Fruit fly (Drosophila melanogaster) whole organism, embryonic: ENCODE measurements around the gene Mettl2.
A peak's percentile ranks its signal among the peaks of the same experiment; 100 is the strongest.

Experiments
- B-H2 ChIP-seq: fragments of 200-800 bp; sonication (Bioruptor generic); optimal IDR thresholded peaks from 2 replicates; lab custom pipeline; 2018; ENCODE audit warnings: missing biosample characterization, mild to moderate bottlenecking, missing genetic modification characterization
- Blimp-1 ChIP-seq: fragments of 200-800 bp; sonication (Bioruptor generic); optimal IDR thresholded peaks from 3 replicates; lab custom pipeline; 2018; ENCODE audit warnings: missing biosample characterization, missing genetic modification characterization, mild to moderate bottlenecking, moderate library complexity, missing genetic modification reagents
- CG10274 ChIP-seq: fragments of 200-800 bp; sonication (Bioruptor generic); optimal IDR thresholded peaks from 3 replicates; lab custom pipeline; 2017; ENCODE audit warnings: missing biosample characterization, mild to moderate bottlenecking, missing genetic modification characterization
- CG12236 ChIP-seq: fragments of 200-800 bp; sonication (Bioruptor generic); optimal IDR thresholded peaks from 2 replicates; lab custom pipeline; 2016; ENCODE audit warnings: missing biosample characterization, missing genetic modification characterization
- CG15514 ChIP-seq: fragments of 200-800 bp; sonication (Bioruptor generic); optimal IDR thresholded peaks from 3 replicates; lab custom pipeline; 2017; ENCODE audit warnings: missing biosample characterization, missing genetic modification characterization, mild to moderate bottlenecking, moderate library complexity, missing genetic modification reagents
- CG17186 ChIP-seq: fragments of 200-800 bp; sonication (Bioruptor generic); optimal IDR thresholded peaks from 3 replicates; lab custom pipeline; 2017; ENCODE audit warnings: missing biosample characterization, missing genetic modification reagents, missing genetic modification characterization
- CG17612 ChIP-seq: fragments of 200-800 bp; sonication (Bioruptor generic); IDR thresholded peaks from 2 replicates; pipeline ENCODE4 v1.3.6; 2022; ENCODE audit warnings: missing biosample characterization, missing genetic modification characterization
- CG2120 ChIP-seq: fragments of 200-800 bp; sonication (Bioruptor generic); optimal IDR thresholded peaks from 3 replicates; lab custom pipeline; 2016; ENCODE audit warnings: missing biosample characterization, missing genetic modification characterization
- CG3065 ChIP-seq: fragments of 200-800 bp; sonication (Bioruptor generic); optimal IDR thresholded peaks from 2 replicates; lab custom pipeline; 2016; ENCODE audit warnings: missing biosample characterization, missing genetic modification characterization
- CG31365 ChIP-seq: fragments of 200-800 bp; sonication (Bioruptor generic); optimal IDR thresholded peaks from 2 replicates; lab custom pipeline; 2018; ENCODE audit warnings: missing biosample characterization, mild to moderate bottlenecking, missing genetic modification characterization
- CG32532 ChIP-seq: fragments of 200-800 bp; sonication (Bioruptor generic); IDR thresholded peaks from 2 replicates; pipeline ENCODE4 v1.3.6; 2022; ENCODE audit warnings: missing biosample characterization, missing genetic modification characterization
- CG32767 ChIP-seq: fragments of 200-800 bp; sonication (Bioruptor generic); IDR thresholded peaks from 2 replicates; pipeline ENCODE4 v1.3.6; 2022; ENCODE audit warnings: missing biosample characterization, missing genetic modification characterization
- CG33213 ChIP-seq: fragments of 200-800 bp; sonication (Bioruptor generic); optimal IDR thresholded peaks from 3 replicates; lab custom pipeline; 2016; ENCODE audit warnings: missing biosample characterization, missing genetic modification characterization
- CG34422 ChIP-seq: fragments of 200-800 bp; sonication (Bioruptor generic); IDR thresholded peaks from 3 replicates; pipeline ENCODE4 v1.3.6; 2022; ENCODE audit warnings: missing biosample characterization, missing genetic modification characterization
- CG4328 ChIP-seq: fragments of 200-800 bp; sonication (Bioruptor generic); optimal IDR thresholded peaks from 3 replicates; lab custom pipeline; 2017; ENCODE audit warnings: missing biosample characterization, missing genetic modification reagents, missing genetic modification characterization
- CG7745 ChIP-seq: fragments of 200-800 bp; sonication (Bioruptor generic); optimal IDR thresholded peaks from 2 replicates; lab custom pipeline; 2018; ENCODE audit warnings: missing biosample characterization, mild to moderate bottlenecking, missing genetic modification characterization, moderate library complexity
- CG9609 ChIP-seq: fragments of 200-800 bp; sonication (Bioruptor generic); optimal IDR thresholded peaks from 3 replicates; lab custom pipeline; 2016; ENCODE audit warnings: missing biosample characterization, missing genetic modification characterization
- CG9797 ChIP-seq: fragments of 200-800 bp; sonication (Bioruptor generic); optimal IDR thresholded peaks from 3 replicates; lab custom pipeline; 2018; ENCODE audit warnings: missing biosample characterization, mild to moderate bottlenecking, missing genetic modification characterization
- CG9817 ChIP-seq: fragments of 200-800 bp; sonication (Bioruptor generic); optimal IDR thresholded peaks from 2 replicates; lab custom pipeline; 2018; ENCODE audit warnings: missing biosample characterization, mild to moderate bottlenecking, missing genetic modification characterization, moderate library complexity
- CTCF ChIP-seq: fragments of 200-800 bp; sonication (Bioruptor generic); optimal IDR thresholded peaks from 2 replicates; lab custom pipeline; 2017; ENCODE audit warnings: missing biosample characterization, mild to moderate bottlenecking, missing genetic modification characterization, moderate library complexity
- Doc2 ChIP-seq: fragments of 200-800 bp; sonication (Bioruptor generic); IDR thresholded peaks from 2 replicates; pipeline ENCODE4 v1.3.6; 2022; ENCODE audit warnings: missing biosample characterization, missing genetic modification characterization
- Gsc ChIP-seq: fragments of 200-800 bp; sonication (Bioruptor generic); IDR thresholded peaks from 2 replicates; pipeline ENCODE4 v1.3.6; 2022; ENCODE audit warnings: missing biosample characterization, missing genetic modification characterization
- Hmx ChIP-seq: fragments of 200-800 bp; sonication (Bioruptor generic); optimal IDR thresholded peaks from 2 replicates; lab custom pipeline; 2016; ENCODE audit warnings: missing biosample characterization, missing genetic modification characterization
- Max ChIP-seq: fragments of 200-800 bp; sonication (Bioruptor generic); optimal IDR thresholded peaks from 2 replicates; lab custom pipeline; 2016; ENCODE audit warnings: missing biosample characterization, mild to moderate bottlenecking, missing genetic modification characterization
- Myb ChIP-seq: fragments of 200-800 bp; sonication (Bioruptor generic); optimal IDR thresholded peaks from 2 replicates; lab custom pipeline; 2016; ENCODE audit warnings: missing biosample characterization, missing genetic modification characterization
- Spps ChIP-seq: fragments of 200-800 bp; sonication (Bioruptor generic); optimal IDR thresholded peaks from 2 replicates; lab custom pipeline; 2018; ENCODE audit warnings: missing biosample characterization, mild to moderate bottlenecking, missing genetic modification characterization
- Sry-δ ChIP-seq: fragments of 200-800 bp; sonication (Bioruptor generic); optimal IDR thresholded peaks from 2 replicates; lab custom pipeline; 2016; ENCODE audit warnings: missing biosample characterization, missing genetic modification characterization
- TFAM ChIP-seq: fragments of 200-800 bp; sonication (Bioruptor generic); optimal IDR thresholded peaks from 2 replicates; lab custom pipeline; 2017; ENCODE audit warnings: missing biosample characterization, missing genetic modification characterization, inconsistent platforms
- ato ChIP-seq: fragments of 200-800 bp; sonication (Bioruptor generic); IDR thresholded peaks from 2 replicates; pipeline ENCODE4 v1.3.6; 2022; ENCODE audit warnings: missing biosample characterization, missing genetic modification characterization; ENCODE audit not compliant: partially characterized antibody
- bowl ChIP-seq: fragments of 200-800 bp; sonication (Bioruptor generic); IDR thresholded peaks from 2 replicates; pipeline ENCODE4 v1.3.6; 2022; ENCODE audit warnings: missing biosample characterization, missing genetic modification characterization
- btn ChIP-seq: fragments of 200-800 bp; sonication (Bioruptor generic); optimal IDR thresholded peaks from 2 replicates; lab custom pipeline; 2016; ENCODE audit warnings: missing biosample characterization, missing genetic modification characterization
- cg ChIP-seq: fragments of 200-800 bp; sonication (Bioruptor generic); optimal IDR thresholded peaks from 3 replicates; lab custom pipeline; 2019; ENCODE audit warnings: missing biosample characterization, mild to moderate bottlenecking, missing genetic modification characterization, moderate library complexity
- chif ChIP-seq, 2 experiments: fragments of 200-800 bp; sonication (Bioruptor generic); optimal IDR thresholded peaks; 3 replicates each; lab custom pipeline; 2016; ENCODE audit warnings: missing biosample characterization in 2 of 2, missing genetic modification characterization in 2 of 2
- crol ChIP-seq: fragments of 200-800 bp; sonication (Bioruptor generic); IDR thresholded peaks from 2 replicates; pipeline ENCODE4 v1.3.6; 2022; ENCODE audit warnings: missing biosample characterization, missing genetic modification characterization
- fd102C ChIP-seq: fragments of 200-800 bp; sonication (Bioruptor generic); optimal IDR thresholded peaks from 2 replicates; lab custom pipeline; 2018; ENCODE audit warnings: missing biosample characterization, mild to moderate bottlenecking, missing genetic modification characterization, moderate library complexity
- ftz-f1 ChIP-seq: fragments of 200-800 bp; sonication (Bioruptor generic); optimal IDR thresholded peaks from 2 replicates; lab custom pipeline; 2016; ENCODE audit warnings: missing biosample characterization, missing genetic modification characterization
- gce ChIP-seq: fragments of 200-800 bp; sonication (Bioruptor generic); IDR thresholded peaks from 3 replicates; pipeline ENCODE4 v1.3.6; 2022; ENCODE audit warnings: missing biosample characterization, missing genetic modification characterization
- hb ChIP-seq: fragments of 200-800 bp; sonication (Bioruptor generic); IDR thresholded peaks from 3 replicates; pipeline ENCODE4 v1.3.6; 2022; ENCODE audit warnings: missing biosample characterization, missing genetic modification characterization; ENCODE audit not compliant: partially characterized antibody
- hkb ChIP-seq, 2 experiments: fragments of 200-800 bp in 1 of 2; fragments of >200 bp in 1 of 2; sonication (Bioruptor generic) in 1 of 2; IDR thresholded peaks in 1 of 2; optimal IDR thresholded peaks in 1 of 2; 2 replicates each; pipeline versions ENCODE4 v1.3.6 to Lab custom; 2017 to 2022; ENCODE audit warnings: missing biosample characterization in 1 of 2, missing genetic modification characterization in 1 of 2
- mld ChIP-seq: fragments of 200-800 bp; sonication (Bioruptor generic); IDR thresholded peaks from 3 replicates; pipeline ENCODE4 v1.3.6; 2022; ENCODE audit warnings: missing biosample characterization, missing genetic modification characterization; ENCODE audit not compliant: partially characterized antibody
- oc ChIP-seq: fragments of 200-800 bp; sonication (Bioruptor generic); optimal IDR thresholded peaks from 2 replicates; lab custom pipeline; 2018; ENCODE audit warnings: missing biosample characterization, mild to moderate bottlenecking, missing genetic modification characterization, moderate library complexity
- org-1 ChIP-seq: fragments of 200-800 bp; sonication (Bioruptor generic); optimal IDR thresholded peaks from 2 replicates; lab custom pipeline; 2017; ENCODE audit warnings: missing biosample characterization, missing genetic modification characterization
- run ChIP-seq: fragments of 200-800 bp; sonication (Bioruptor generic); optimal IDR thresholded peaks from 3 replicates; lab custom pipeline; 2018; ENCODE audit warnings: missing biosample characterization, mild to moderate bottlenecking, missing genetic modification characterization
- sim ChIP-seq: fragments of 200-800 bp; sonication (Bioruptor generic); IDR thresholded peaks from 2 replicates; pipeline ENCODE4 v1.3.6; 2022; ENCODE audit warnings: missing biosample characterization, missing genetic modification characterization
- sisA ChIP-seq: fragments of 200-800 bp; sonication (Bioruptor generic); IDR thresholded peaks from 2 replicates; pipeline ENCODE4 v1.3.6; 2022; ENCODE audit warnings: missing biosample characterization, missing genetic modification characterization
- slbo ChIP-seq: fragments of 200-800 bp; sonication (Bioruptor generic); IDR thresholded peaks from 2 replicates; pipeline ENCODE4 v1.3.6; 2022; ENCODE audit warnings: missing biosample characterization, missing genetic modification characterization
- stc ChIP-seq: fragments of 200-800 bp; sonication (Bioruptor generic); IDR thresholded peaks from 2 replicates; pipeline ENCODE4 v1.3.6; 2022; ENCODE audit warnings: missing biosample characterization, missing genetic modification characterization
- tio ChIP-seq: fragments of 200-800 bp; sonication (Bioruptor generic); optimal IDR thresholded peaks from 2 replicates; lab custom pipeline; 2017; ENCODE audit warnings: missing biosample characterization, missing genetic modification characterization, inconsistent platforms
- trh ChIP-seq: fragments of 200-800 bp; sonication (Bioruptor generic); optimal IDR thresholded peaks from 2 replicates; lab custom pipeline; 2016; ENCODE audit warnings: missing biosample characterization, missing genetic modification characterization
- zfh1 ChIP-seq: fragments of 200-800 bp; sonication (Bioruptor generic); IDR thresholded peaks from 3 replicates; pipeline ENCODE4 v1.3.6; 2022; ENCODE audit warnings: missing biosample characterization, missing genetic modification characterization

The Mettl2 gene

dm6 chr3L:1644920-1645567 is 6.0 kb upstream of the Mettl2 start, which contains the start of the genes alphaCOP and CG13919 (continued):
- TF ChIP-seq ato (GFP tag; lab: Robert Waterston, UW) (no peak), TFAM (GFP tag; lab: Kevin White, UChicago) (peak; percentile 75), CG34422 (GFP tag; lab: Robert Waterston, UW) (peak; percentile 99), crol (GFP tag; lab: Robert Waterston, UW) (peak; percentile 65), CG32532 (GFP tag; lab: Robert Waterston, UW) (peak; percentile 97), Doc2 (GFP tag; lab: Robert Waterston, UW) (peak; percentile 77), CG3065 (GFP tag; lab: Kevin White, UChicago) (peak; percentile 95), CG4328 (GFP tag; lab: Kevin White, UChicago) (peak; percentile 85), fd102C (peak; percentile 80), CG7745 (tag; lab: Kevin White, UChicago) (peak; percentile 74), hkb (optimal IDR thresholded peaks at IDR 0.05; lab: Kevin White, UChicago) (no peak), hkb (GFP tag; IDR thresholded peaks at IDR 0.05; lab: Robert Waterston, UW) (peak; percentile 94), CG12236 (GFP tag; lab: Kevin White, UChicago) (peak; percentile 85), gce (GFP tag; lab: Robert Waterston, UW) (peak; percentile 95), CG9817 (peak; percentile 95), chif (GFP tag; optimal IDR thresholded peaks at IDR 0.05; lab: Kevin White, UChicago) (peak; percentile 91 to 96), Gsc (GFP tag; lab: Robert Waterston, UW) (peak; percentile 87), trh (GFP tag; lab: Kevin White, UChicago) (peak; percentile 95), zfh1 (GFP tag; lab: Robert Waterston, UW) (peak; percentile 97), tio (GFP tag; lab: Kevin White, UChicago) (no peak), stc (GFP tag; lab: Robert Waterston, UW) (peak; percentile 95), hb (GFP tag; lab: Robert Waterston, UW) (no peak), run (tag; lab: Kevin White, UChicago) (peak; percentile 90), Hmx (peak; percentile 86), CG17186 (GFP tag; lab: Kevin White, UChicago) (peak; percentile 76), bowl (GFP tag; lab: Robert Waterston, UW) (peak; percentile 94), CG33213 (GFP tag; lab: Kevin White, UChicago) (peak; percentile 80), CG15514 (GFP tag; lab: Kevin White, UChicago) (peak; percentile 90), CG17612 (peak; percentile 96), sim (peak; percentile 87), slbo (GFP tag; lab: Robert Waterston, UW) (peak; percentile 99), Sry-δ (peak; percentile 54), CG9797 (GFP tag; lab: Kevin White, UChicago) (peak; percentile 32), oc (tag; lab: Kevin White, UChicago) (peak; percentile 97), B-H2 (GFP tag; lab: Kevin White, UChicago) (peak; percentile 94), CTCF (GFP tag; lab: Kevin White, UChicago) (peak; percentile 35), CG2120 (GFP tag; lab: Kevin White, UChicago) (peak; percentile 98), cg (GFP tag; lab: Kevin White, UChicago) (no peak), org-1 (GFP tag; lab: Kevin White, UChicago) (peak; percentile 91), CG10274 (GFP tag; lab: Kevin White, UChicago) (peak; percentile 61), sisA (peak; percentile 92), CG32767 (GFP tag; lab: Robert Waterston, UW) (peak; percentile 98), CG31365 (peak; percentile 65), Myb (peak; percentile 66), CG9609 (GFP tag; lab: Kevin White, UChicago) (peak; percentile 88), ftz-f1 (peak; percentile 39), btn (GFP tag; lab: Kevin White, UChicago) (peak; percentile 56), Spps (peak; percentile 91), Max (GFP tag; lab: Kevin White, UChicago) (peak; percentile 93), Blimp-1 (peak; percentile 88), mld (GFP tag; lab: Robert Waterston, UW) (no peak)
